Worm (Caenorhabditis elegans) whole organism, L4/young adult: ENCODE measurements around the gene srt-64.

Experiments used
- dao-5 ChIP-seq: sonication (generic microtip); optimal IDR thresholded peaks from 2 replicates; lab custom pipeline; 2016; ENCODE audit warnings: missing genotype, missing genetic modification characterization, moderate library complexity, missing compliant biosample characterization
- him-1 ChIP-seq: sonication (generic microtip); optimal IDR thresholded peaks from 2 replicates; lab custom pipeline; 2016; ENCODE audit warnings: missing genotype, missing genetic modification reagents, missing genetic modification characterization, missing compliant biosample characterization

- no peak for TF ChIP-seq him-1
- no peak for TF ChIP-seq dao-5 (tag; lab: Kevin White, UChicago)
Observed at ce11 chrV:5126793-5127192, 42.7 kb downstream of the srt-64 start, which contains the start of gene F14F9.5.
